Worm (Caenorhabditis elegans): ENCODE measurements around the gene smim-14.

DNA sequence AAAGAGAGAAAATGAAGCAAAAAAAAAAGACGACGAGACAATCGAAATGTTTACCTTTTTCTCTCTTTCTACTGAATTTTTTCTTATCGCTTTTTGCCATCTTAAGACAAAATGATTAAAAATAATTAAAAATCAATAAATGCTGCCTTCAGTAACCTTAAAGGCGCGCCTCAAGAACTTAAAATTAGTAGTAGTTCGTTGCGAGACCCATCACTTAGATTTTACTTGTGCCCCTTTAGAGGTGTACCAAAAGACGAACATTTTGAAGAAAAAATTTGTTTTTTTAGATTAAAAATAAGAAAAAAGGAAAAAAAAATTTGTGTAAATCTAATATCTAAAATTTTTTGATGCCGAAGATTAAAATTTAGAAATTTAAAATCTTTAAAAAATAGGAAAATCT, 1.4 kb upstream of the smim-14 start:
- TF ChIP-seq pqm-1 (tag; optimal IDR thresholded peaks at IDR 0.05) (no peak), skn-1 (tag; optimal IDR thresholded peaks at IDR 0.05) (no peak), unc-62 (GFP tag; optimal IDR thresholded peaks at IDR 0.05 in 1 of 2) (no peak), unc-62 (tag; optimal IDR thresholded peaks at IDR 0.05) (no peak), R02D3.7 (tag; optimal IDR thresholded peaks at IDR 0.05) (no peak), ceh-82 (tag; optimal IDR thresholded peaks at IDR 0.05) (no peak), jun-1 (tag; optimal IDR thresholded peaks at IDR 0.05) (no peak), nhr-41 (GFP tag; IDR thresholded peaks at IDR 0.05) (no peak), ZK546.5 (tag; optimal IDR thresholded peaks at IDR 0.05) (no peak), nhr-237 (tag; optimal IDR thresholded peaks at IDR 0.05) (no peak), ceh-20 (GFP tag; IDR thresholded peaks at IDR 0.05) (no peak)

All from whole organism, L4 larva.